Worm (Caenorhabditis elegans) whole organism, young adult: Measurements from ENCODE around the gene C15F1.2.

Experiments used
- hmg-20 ChIP-seq: fragments of 200-800 bp; sonication (Bioruptor generic); IDR thresholded peaks from 2 replicates; pipeline ENCODE4 v1.3.6; 2022; ENCODE audit warnings: missing genetic modification reagents, missing genetic modification characterization, missing compliant biosample characterization
- lin-54 ChIP-seq: fragments of 200-800 bp; sonication (Bioruptor generic); optimal IDR thresholded peaks from 2 replicates; lab custom pipeline; 2018; ENCODE audit warnings: mild to moderate bottlenecking, missing genetic modification characterization, missing compliant biosample characterization
- nfyb-1 ChIP-seq: fragments of 200-800 bp; sonication (Bioruptor generic); IDR thresholded peaks from 2 replicates; pipeline ENCODE4 v1.3.6; 2022; ENCODE audit warnings: missing genetic modification reagents, missing genetic modification characterization, missing compliant biosample characterization
- rcor-1 ChIP-seq: fragments of 200-800 bp; sonication (Bioruptor generic); IDR thresholded peaks from 2 replicates; pipeline ENCODE4 v1.3.6; 2022; ENCODE audit warnings: missing genetic modification reagents, missing genetic modification characterization, missing compliant biosample characterization
- unc-130 ChIP-seq: sonication (generic microtip); optimal IDR thresholded peaks from 2 replicates; lab custom pipeline; 2016; ENCODE audit warnings: missing genetic modification reagents, missing genetic modification characterization, missing compliant biosample characterization

DNA sequence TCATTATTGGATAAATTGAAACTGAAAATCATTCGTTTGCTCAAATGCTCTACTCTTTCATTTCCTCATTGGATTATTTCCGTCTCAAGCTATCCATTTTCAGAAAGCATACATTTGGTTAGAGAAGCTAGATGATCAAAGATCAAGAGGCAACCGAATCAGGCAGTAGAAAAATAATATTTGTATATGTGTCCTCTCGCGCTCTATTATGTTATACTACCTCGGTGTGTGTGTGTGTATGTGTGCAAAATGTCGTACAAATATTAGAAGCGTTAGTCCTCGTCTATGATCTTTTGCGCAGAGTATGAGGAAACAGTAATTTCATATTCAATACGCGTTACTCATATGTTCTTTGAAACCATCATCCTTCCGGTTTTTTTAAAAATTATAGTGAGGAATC lies 42.7 kb upstream of the C15F1.2 start:
- TF ChIP-seq unc-130 (GFP tag; lab: Kevin White, UChicago) (no peak), lin-54 (GFP tag; lab: Kevin White, UChicago) (no peak), rcor-1 (GFP tag; lab: Robert Waterston, UW) (no peak), hmg-20 (GFP tag; lab: Robert Waterston, UW) (no peak), nfyb-1 (GFP tag; lab: Robert Waterston, UW) (no peak)
